Fruit fly (Drosophila melanogaster) whole organism, wandering third instar larva: Measurements from ENCODE around the gene jhamt.

Source experiments
- Dfd ChIP-seq: fragments of >200 bp; optimal IDR thresholded peaks from 2 replicates; lab custom pipeline; 2017; ENCODE audit warnings: missing biosample characterization, missing genetic modification characterization
- Dif ChIP-seq: fragments of 200-275, 200-300 bp; sonication (Bioruptor generic); optimal IDR thresholded peaks from 2 replicates; lab custom pipeline; 2018; ENCODE audit warnings: missing biosample characterization, missing genetic modification characterization; ENCODE audit not compliant: partially characterized antibody
- GATAd ChIP-seq: sonication (Bioruptor generic); optimal IDR thresholded peaks from 2 replicates; lab custom pipeline; 2016; ENCODE audit warnings: missing biosample characterization, missing genetic modification characterization
- HLH106 ChIP-seq: fragments of 200-800 bp; optimal IDR thresholded peaks from 3 replicates; lab custom pipeline; 2019; ENCODE audit warnings: missing biosample characterization, mild to moderate bottlenecking, missing genetic modification characterization, moderate library complexity
- Hnf4 ChIP-seq: fragments of 200-800 bp; sonication (Bioruptor generic); optimal IDR thresholded peaks from 2 replicates; lab custom pipeline; 2016; ENCODE audit warnings: missing biosample characterization, mild to moderate bottlenecking, missing genetic modification characterization
- Hr83 ChIP-seq: fragments of 200-300 bp; sonication (Bioruptor generic); optimal IDR thresholded peaks from 2 replicates; lab custom pipeline; 2016; ENCODE audit warnings: missing biosample characterization, mild to moderate bottlenecking, missing genetic modification characterization, moderate library complexity; ENCODE audit not compliant: poor library complexity, severe bottlenecking
- Jra ChIP-seq: sonication (Bioruptor generic); optimal IDR thresholded peaks from 2 replicates; lab custom pipeline; 2016; ENCODE audit warnings: missing biosample characterization, missing genetic modification characterization
- Mio ChIP-seq: sonication (Bioruptor generic); optimal IDR thresholded peaks from 2 replicates; lab custom pipeline; 2016; ENCODE audit warnings: missing biosample characterization, missing genetic modification characterization
- Myc ChIP-seq: fragments of >200 bp; optimal IDR thresholded peaks from 2 replicates; lab custom pipeline; 2017
- OdsH ChIP-seq: fragments of 200-800 bp; sonication (Bioruptor generic); optimal IDR thresholded peaks from 2 replicates; lab custom pipeline; 2016; ENCODE audit warnings: missing biosample characterization, mild to moderate bottlenecking, missing genetic modification characterization
- Rel ChIP-seq, 2 experiments: fragments of 200-800 bp; sonication (Bioruptor generic) in 1 of 2; optimal IDR thresholded peaks; 2 replicates in 1 of 2; 3 replicates in 1 of 2; lab custom pipeline; 2016 to 2019; ENCODE audit warnings: mild to moderate bottlenecking in 2 of 2, missing biosample characterization in 2 of 2, missing genetic modification characterization in 2 of 2, moderate library complexity in 1 of 2
- Sp1 ChIP-seq: fragments of 200-800 bp; sonication (Bioruptor generic); optimal IDR thresholded peaks from 3 replicates; lab custom pipeline; 2019; ENCODE audit warnings: missing biosample characterization, mild to moderate bottlenecking, missing genetic modification characterization, moderate library complexity
- Vsx2 ChIP-seq: fragments of 200-300, 225-300 bp; sonication (Bioruptor generic); optimal IDR thresholded peaks from 2 replicates; lab custom pipeline; 2018; ENCODE audit warnings: missing biosample characterization, missing genetic modification characterization; ENCODE audit not compliant: partially characterized antibody
- br ChIP-seq: fragments of 200-800 bp; sonication (Bioruptor generic); optimal IDR thresholded peaks from 2 replicates; lab custom pipeline; 2016; ENCODE audit warnings: missing biosample characterization, missing genetic modification characterization
- brk ChIP-seq: fragments of 200-800 bp; sonication (Bioruptor generic); optimal IDR thresholded peaks from 2 replicates; lab custom pipeline; 2016; ENCODE audit warnings: missing biosample characterization, mild to moderate bottlenecking, missing genetic modification characterization
- dl ChIP-seq, 2 experiments: fragments of 175-275, 200-275 bp in 1 of 2; fragments of 200-275 bp in 1 of 2; sonication (Bioruptor generic); optimal IDR thresholded peaks; lab custom pipeline; 2018; ENCODE audit warnings: mild to moderate bottlenecking in 2 of 2, missing biosample characterization in 2 of 2, missing genetic modification characterization in 2 of 2, moderate library complexity in 2 of 2; ENCODE audit not compliant: partially characterized antibody in 2 of 2, insufficient read depth in 1 of 2
- dmrt93B ChIP-seq: fragments of 200-800 bp; sonication (Bioruptor generic); optimal IDR thresholded peaks from 2 replicates; lab custom pipeline; 2018; ENCODE audit warnings: missing biosample characterization, mild to moderate bottlenecking, missing genetic modification characterization
- dsf ChIP-seq: sonication (Bioruptor generic); optimal IDR thresholded peaks from 2 replicates; lab custom pipeline; 2016; ENCODE audit warnings: missing biosample characterization, missing genetic modification characterization, borderline replicate concordance
- ey ChIP-seq: fragments of 200-800 bp; sonication (Bioruptor generic); optimal IDR thresholded peaks from 2 replicates; lab custom pipeline; 2016; ENCODE audit warnings: missing biosample characterization, missing genetic modification characterization
- fru ChIP-seq: fragments of 200-800 bp; sonication (Bioruptor generic); optimal IDR thresholded peaks from 3 replicates; lab custom pipeline; 2016; ENCODE audit warnings: missing biosample characterization, mild to moderate bottlenecking, missing genetic modification characterization
- h ChIP-seq: fragments of 200-800 bp; sonication (Bioruptor generic); optimal IDR thresholded peaks from 3 replicates; lab custom pipeline; 2016; ENCODE audit warnings: missing biosample characterization, mild to moderate bottlenecking, missing genetic modification characterization
- jim ChIP-seq: fragments of 175-275, 200-325 bp; sonication (Bioruptor generic); optimal IDR thresholded peaks from 2 replicates; lab custom pipeline; 2016; ENCODE audit warnings: missing biosample characterization, mild to moderate bottlenecking, missing genetic modification characterization
- lola ChIP-seq: fragments of >200 bp; optimal IDR thresholded peaks from 2 replicates; lab custom pipeline; 2017; ENCODE audit warnings: missing biosample characterization, missing genetic modification characterization
- pan ChIP-seq: fragments of >200 bp; optimal IDR thresholded peaks from 2 replicates; lab custom pipeline; 2017
- psq ChIP-seq: fragments of 200-800 bp; sonication (Bioruptor generic); optimal IDR thresholded peaks from 3 replicates; lab custom pipeline; 2017; ENCODE audit warnings: missing biosample characterization, mild to moderate bottlenecking, missing genetic modification characterization, moderate library complexity
- rgr ChIP-seq: fragments of 200-800 bp; sonication (Bioruptor generic); optimal IDR thresholded peaks from 3 replicates; lab custom pipeline; 2016; ENCODE audit warnings: missing biosample characterization, mild to moderate bottlenecking, missing genetic modification characterization
- sv ChIP-seq: fragments of 200-800 bp; sonication (Bioruptor generic); optimal IDR thresholded peaks from 3 replicates; lab custom pipeline; 2016; ENCODE audit warnings: missing biosample characterization, missing genetic modification characterization
- usp ChIP-seq: fragments of >200 bp; optimal IDR thresholded peaks from 2 replicates; lab custom pipeline; 2017; ENCODE audit warnings: missing biosample characterization, missing genetic modification characterization
- woc ChIP-seq: sonication (Bioruptor generic); optimal IDR thresholded peaks from 2 replicates; lab custom pipeline; 2016; ENCODE audit warnings: missing biosample characterization, mild to moderate bottlenecking, missing genetic modification characterization

The jhamt gene

DNA sequence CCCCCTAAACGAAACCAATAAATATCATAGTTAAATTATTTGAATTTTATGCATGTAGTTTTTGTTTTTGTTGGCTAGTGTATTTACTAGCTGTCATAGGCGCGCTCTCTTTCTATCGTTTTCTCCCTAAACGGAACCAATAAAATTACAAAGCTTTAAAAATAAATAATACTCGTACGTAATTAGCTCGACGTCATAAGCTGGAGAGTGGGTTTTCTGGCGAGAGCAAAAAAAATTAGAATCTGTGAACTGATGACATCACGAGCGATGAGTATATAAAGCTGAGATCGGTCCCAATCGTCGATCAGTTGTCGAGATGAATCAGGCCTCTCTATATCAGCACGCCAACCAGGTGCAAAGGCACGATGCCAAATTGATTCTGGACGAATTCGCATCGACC is at the start of gene jhamt:
jhamt (plus strand) TSS at position 301 of the 400 bp plus-strand sequence.
- TF ChIP-seq usp (GFP tag; lab: Kevin White, UChicago) (no peak), GATAd (GFP tag; lab: Kevin White, UChicago) (no peak), Mio (GFP tag; lab: Kevin White, UChicago) (no peak), ey (no peak), Hnf4 (GFP tag; lab: Kevin White, UChicago) (no peak)

DNA sequence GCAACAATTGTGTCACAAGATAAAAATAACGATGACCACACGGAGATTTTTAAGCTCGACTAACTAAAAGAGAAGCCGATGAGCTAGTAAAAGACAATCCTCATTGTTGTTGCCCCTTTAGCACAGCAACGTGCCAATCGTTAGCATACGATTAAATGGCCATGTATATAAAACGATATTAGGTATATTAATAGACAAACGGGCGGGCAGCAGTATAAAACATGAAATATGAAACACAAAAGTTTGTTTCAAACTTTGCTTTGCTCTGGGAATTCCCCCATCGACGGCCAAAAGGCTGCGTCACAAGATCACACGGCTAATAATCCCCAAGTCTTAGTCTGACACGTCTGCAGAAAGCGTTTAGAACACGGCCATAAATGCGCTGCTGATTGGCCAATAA is 49.3 kb upstream of the jhamt start:
- no peak for TF ChIP-seq h (GFP tag; lab: Kevin White, UChicago)
- TF ChIP-seq Rel (GFP tag; optimal IDR thresholded peaks at IDR 0.05; lab: Kevin White, UChicago) = no peak
- peak; percentile 27 for TF ChIP-seq Rel (tag; optimal IDR thresholded peaks at IDR 0.05; lab: Kevin White, UChicago)
- TF ChIP-seq, all 38 proteins: peak for 1

DNA sequence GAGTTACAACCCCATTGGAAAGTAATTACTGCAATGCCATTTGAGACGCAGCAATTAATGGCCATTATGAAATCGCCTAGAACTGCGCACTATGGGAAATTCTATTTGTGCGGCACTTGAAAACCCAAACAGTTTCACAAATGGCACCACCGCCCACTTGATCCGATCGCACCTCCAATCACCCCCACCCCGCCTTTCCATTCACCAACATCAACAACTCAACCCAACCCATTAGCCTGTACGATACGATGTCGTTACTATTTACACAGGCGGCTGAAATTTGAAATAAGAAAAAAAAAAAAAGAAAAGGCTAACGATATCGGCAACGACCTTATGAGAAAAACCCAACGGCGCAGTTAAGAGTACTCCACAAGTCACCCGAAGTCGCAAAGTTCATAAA is 48.6 kb upstream of the jhamt start:
- TF ChIP-seq jim = no peak
- no peak for TF ChIP-seq woc (GFP tag; lab: Kevin White, UChicago)
- no peak for TF ChIP-seq dl (GFP tag; optimal IDR thresholded peaks at IDR 0.05; lab: Kevin White, UChicago; ENCODE audit: insufficient read depth in 1 of 2, partially characterized antibody in 2 of 2)
- TF ChIP-seq pan (lab: Kevin White, UChicago) = no peak
- TF ChIP-seq psq (GFP tag; lab: Kevin White, UChicago) = no peak
- TF ChIP-seq brk (GFP tag; lab: Kevin White, UChicago) = no peak
- TF ChIP-seq h (GFP tag; lab: Kevin White, UChicago) = no peak

DNA sequence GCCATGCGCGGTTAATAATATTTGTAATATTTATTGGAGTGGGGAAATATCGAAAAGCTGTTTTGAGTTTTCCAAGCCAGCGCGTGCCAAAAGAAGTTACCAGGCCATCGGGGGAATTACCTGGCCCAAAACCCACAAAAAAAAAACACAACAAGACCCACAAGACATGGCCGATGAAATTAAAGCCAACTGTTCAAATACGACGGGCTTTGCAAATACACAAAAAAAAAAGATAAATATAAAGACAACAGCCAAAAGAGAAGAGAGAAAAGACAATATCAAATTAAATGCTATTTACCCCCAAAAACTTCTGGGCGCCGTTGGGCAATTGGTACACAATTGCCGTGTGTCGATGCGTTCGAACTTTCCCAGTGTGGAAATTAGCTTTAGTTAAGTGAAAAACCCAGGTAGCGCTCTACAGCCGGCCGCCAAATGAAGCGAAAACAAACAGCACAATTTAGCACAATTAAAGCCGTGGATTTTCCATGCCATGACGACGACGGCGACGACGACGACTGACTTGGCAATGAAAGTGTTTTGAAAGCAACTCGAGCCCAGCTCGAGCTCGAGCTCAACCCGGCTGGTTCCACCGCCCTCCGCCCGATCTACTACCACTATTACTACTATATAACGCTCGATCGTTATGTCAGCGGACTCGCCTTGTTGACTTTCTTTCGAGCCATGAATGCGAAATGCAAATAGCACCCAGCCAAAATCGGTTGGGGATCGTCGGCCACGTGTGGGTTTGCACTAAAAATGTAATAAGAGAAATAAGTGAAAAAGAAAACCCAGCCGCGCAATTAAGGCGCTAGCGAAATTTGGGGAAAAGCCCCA is 47.7 kb upstream of the jhamt start:
- TF ChIP-seq Hnf4 (GFP tag; lab: Kevin White, UChicago) (peak; percentile 44), Dif (GFP tag; lab: Kevin White, UChicago) (no peak), OdsH (GFP tag; lab: Kevin White, UChicago) (peak; percentile 21), rgr (GFP tag; lab: Kevin White, UChicago) (peak; percentile 63), HLH106 (no peak), Rel (GFP tag; optimal IDR thresholded peaks at IDR 0.05; lab: Kevin White, UChicago) (no peak), Rel (tag; optimal IDR thresholded peaks at IDR 0.05; lab: Kevin White, UChicago) (peak; percentile 54), psq (GFP tag; lab: Kevin White, UChicago) (peak; percentile 26), sv (peak; percentile 35), Hr83 (GFP tag; lab: Kevin White, UChicago) (peak; percentile 95), pan (lab: Kevin White, UChicago) (no peak), jim (peak; percentile 89), fru (GFP tag; lab: Kevin White, UChicago) (peak; percentile 30), h (GFP tag; lab: Kevin White, UChicago) (peak; percentile 69), br (GFP tag; lab: Kevin White, UChicago) (peak; percentile 50)

DNA sequence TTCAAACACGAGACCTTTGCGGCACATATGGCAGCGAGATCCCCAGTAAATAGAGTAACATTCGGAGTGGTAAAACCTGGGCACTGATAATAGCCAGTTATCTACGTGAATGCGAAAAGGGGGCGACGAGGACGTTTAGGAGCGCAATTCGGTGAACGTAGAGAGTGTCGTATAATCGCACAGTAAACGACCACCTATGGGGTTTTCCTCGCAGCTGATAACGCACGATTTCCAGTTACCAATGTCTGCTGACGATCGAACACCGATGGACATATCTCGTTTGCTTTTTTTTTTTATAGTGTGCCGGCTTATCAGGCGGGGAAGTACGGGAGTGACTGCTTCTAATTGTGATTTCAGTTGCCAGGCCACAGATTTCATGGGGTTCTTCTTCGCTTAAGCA is 46.0 kb upstream of the jhamt start:
- TF ChIP-seq ey (no peak), rgr (GFP tag; lab: Kevin White, UChicago) (no peak), Hr83 (GFP tag; lab: Kevin White, UChicago) (peak; percentile 16), Rel (GFP tag; optimal IDR thresholded peaks at IDR 0.05; lab: Kevin White, UChicago) (no peak), Rel (tag; optimal IDR thresholded peaks at IDR 0.05; lab: Kevin White, UChicago) (peak; percentile 99), h (GFP tag; lab: Kevin White, UChicago) (peak; percentile 11), lola (no peak), dl (GFP tag; optimal IDR thresholded peaks at IDR 0.05; lab: Kevin White, UChicago; ENCODE audit: insufficient read depth in 1 of 2, partially characterized antibody in 2 of 2) (peak in 1 of 2 experiments; percentile 80), fru (GFP tag; lab: Kevin White, UChicago) (peak; percentile 93), Vsx2 (no peak)

DNA sequence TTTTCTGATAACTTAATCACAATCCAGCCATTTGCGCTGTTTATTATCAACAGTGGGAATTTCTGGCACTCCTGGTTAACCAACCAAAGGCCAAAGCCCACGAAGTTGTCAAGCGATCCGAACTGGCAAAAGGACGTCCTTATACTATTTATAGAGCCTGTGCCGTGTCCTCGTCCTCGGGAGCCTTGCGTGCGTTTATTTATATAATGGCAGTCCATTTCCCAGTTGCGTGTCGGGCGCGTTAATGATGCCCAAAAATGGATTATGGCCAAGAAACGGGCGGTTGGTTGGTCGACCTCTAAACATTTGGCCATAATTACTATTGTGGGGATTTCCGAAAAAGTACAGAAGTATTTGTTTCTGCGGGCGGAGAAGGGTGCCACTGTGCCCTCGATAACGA is 45.3 kb upstream of the jhamt start:
- no peak for TF ChIP-seq dmrt93B (GFP tag; lab: Kevin White, UChicago)
- TF ChIP-seq Myc (lab: Kevin White, UChicago) = no peak
- TF ChIP-seq Jra (GFP tag; lab: Kevin White, UChicago) = no peak
- no peak for TF ChIP-seq Dfd (GFP tag; lab: Kevin White, UChicago)
- no peak for TF ChIP-seq h (GFP tag; lab: Kevin White, UChicago)
- no peak for TF ChIP-seq Dif (GFP tag; lab: Kevin White, UChicago)
- no peak for TF ChIP-seq GATAd (GFP tag; lab: Kevin White, UChicago)
- no peak for TF ChIP-seq Sp1 (GFP tag; lab: Kevin White, UChicago)
- TF ChIP-seq Hr83 (GFP tag; lab: Kevin White, UChicago) = no peak
- no peak for TF ChIP-seq lola
- TF ChIP-seq br (GFP tag; lab: Kevin White, UChicago) = no peak
- no peak for TF ChIP-seq dsf (GFP tag; lab: Kevin White, UChicago)
- TF ChIP-seq usp (GFP tag; lab: Kevin White, UChicago) = no peak
- no peak for TF ChIP-seq psq (GFP tag; lab: Kevin White, UChicago)
- no peak for TF ChIP-seq ey
- TF ChIP-seq woc (GFP tag; lab: Kevin White, UChicago) = no peak
